Worm (Caenorhabditis elegans) whole organism, midembryonic: ENCODE measurements around the gene ceh-57.
A peak's percentile ranks its signal among the peaks of the same experiment; 100 is the strongest.

Source experiments
- T22C8.4 ChIP-seq: fragments of 200-800 bp; sonication (Bioruptor generic); IDR thresholded peaks from 2 replicates; pipeline ENCODE4 v1.3.6; 2022; ENCODE audit warnings: missing genetic modification characterization, missing compliant biosample characterization
- cog-1 ChIP-seq: sonication (generic microtip); optimal IDR thresholded peaks from 2 replicates; lab custom pipeline; 2016; ENCODE audit warnings: missing genetic modification characterization, missing compliant biosample characterization
- flt-1 ChIP-seq: fragments of 200-800 bp; sonication (Bioruptor generic); IDR thresholded peaks from 2 replicates; pipeline ENCODE4 v1.3.6; 2022; ENCODE audit warnings: missing genetic modification characterization, missing compliant biosample characterization
- klf-2 ChIP-seq: fragments of 200-800 bp; sonication (Bioruptor generic); conservative IDR thresholded peaks from 2 replicates; pipeline ENCODE4 v1.3.6; 2022; ENCODE audit warnings: missing genetic modification reagents, missing genetic modification characterization, missing compliant biosample characterization
- med-1 ChIP-seq: sonication (generic microtip); optimal IDR thresholded peaks from 2 replicates; lab custom pipeline; 2017; ENCODE audit warnings: missing genetic modification characterization, mild to moderate bottlenecking, missing compliant biosample characterization, antibody characterized with exemption, missing genetic modification reagents; ENCODE audit not compliant: insufficient read depth
- ref-1 ChIP-seq: fragments of 200-800 bp; sonication (Bioruptor generic); conservative IDR thresholded peaks from 2 replicates; pipeline ENCODE4 v1.3.6; 2022; ENCODE audit warnings: missing genetic modification reagents, missing genetic modification characterization, missing compliant biosample characterization
- tab-1 ChIP-seq: fragments of 200-800 bp; sonication (Bioruptor generic); IDR thresholded peaks from 2 replicates; pipeline ENCODE4 v1.3.6; 2022; ENCODE audit warnings: missing genetic modification characterization, missing compliant biosample characterization
- ztf-23 ChIP-seq: fragments of 200-800 bp; sonication (Bioruptor generic); IDR thresholded peaks from 2 replicates; pipeline ENCODE4 v1.3.6; 2022; ENCODE audit warnings: missing genetic modification reagents, missing genetic modification characterization, missing compliant biosample characterization
- ztf-29 ChIP-seq: fragments of 200-800 bp; sonication (Bioruptor generic); IDR thresholded peaks from 2 replicates; pipeline ENCODE4 v1.3.6; 2022; ENCODE audit warnings: missing genetic modification reagents, missing genetic modification characterization, missing compliant biosample characterization

ceh-57 gene

ce11 chrII:10390250-10390821, 23.2 kb upstream of the ceh-57 start:
- TF ChIP-seq T22C8.4 (GFP tag; lab: Robert Waterston, UW) (no peak), ref-1 (GFP tag; lab: Robert Waterston, UW) (no peak), cog-1 (tag; lab: Kevin White, UChicago) (no peak), flt-1 (no peak), ztf-23 (no peak), med-1 (no peak), klf-2 (GFP tag; lab: Robert Waterston, UW) (no peak), ztf-29 (GFP tag; lab: Robert Waterston, UW) (no peak), tab-1 (no peak)

ce11 chrII:10389776-10390175, 22.7 kb upstream of the ceh-57 start:
- TF ChIP-seq ztf-29 (GFP tag; lab: Robert Waterston, UW) (no peak), klf-2 (GFP tag; lab: Robert Waterston, UW) (no peak), ref-1 (GFP tag; lab: Robert Waterston, UW) (no peak)

- TF ChIP-seq T22C8.4 (GFP tag; lab: Robert Waterston, UW), result no peak
These were observed 21.9 kb upstream of the ceh-57 start for ce11 chrII:10389038-10389437.

ce11 chrII:10388041-10388706, 21.1 kb upstream of the ceh-57 start:
- peak; percentile 60 for TF ChIP-seq med-1
- peak; percentile 35 for TF ChIP-seq cog-1 (tag; lab: Kevin White, UChicago)
- TF ChIP-seq ztf-29 (GFP tag; lab: Robert Waterston, UW), result no peak
- TF ChIP-seq flt-1, result peak; percentile 77
- no peak for TF ChIP-seq T22C8.4 (GFP tag; lab: Robert Waterston, UW)
- TF ChIP-seq ref-1 (GFP tag; lab: Robert Waterston, UW), result 0 out of 2 replicates have a peak, but pooled peaks have one; percentile 17
- peak; percentile 67; the same call in 1 of the 2 replicates for TF ChIP-seq ztf-23
- TF ChIP-seq klf-2 (GFP tag; lab: Robert Waterston, UW), result 0 out of 2 replicates have a peak, but pooled peaks have one; percentile 30
- peak; percentile 58; the same call in 1 of the 2 replicates for TF ChIP-seq tab-1

- TF ChIP-seq tab-1 (no peak), flt-1 (no peak), ref-1 (GFP tag; lab: Robert Waterston, UW) (no peak), cog-1 (tag; lab: Kevin White, UChicago) (no peak), ztf-23 (no peak), med-1 (no peak), T22C8.4 (GFP tag; lab: Robert Waterston, UW) (no peak), klf-2 (GFP tag; lab: Robert Waterston, UW) (no peak), ztf-29 (GFP tag; lab: Robert Waterston, UW) (no peak)
These were observed 17.7 kb upstream of the ceh-57 start, which contains the start of gene ztf-27 for ce11 chrII:10384680-10385383. ztf-27 (plus strand) TSS chrII:10385333.

- TF ChIP-seq ztf-29 (GFP tag; lab: Robert Waterston, UW) (no peak), T22C8.4 (GFP tag; lab: Robert Waterston, UW) (no peak), cog-1 (tag; lab: Kevin White, UChicago) (peak; percentile 49), ref-1 (GFP tag; lab: Robert Waterston, UW) (no peak), klf-2 (GFP tag; lab: Robert Waterston, UW) (no peak), med-1 (no peak), tab-1 (no peak)
These were observed 15.2 kb upstream of the ceh-57 start for ce11 chrII:10382247-10382646.

- no peak for TF ChIP-seq ztf-29 (GFP tag; lab: Robert Waterston, UW)
- TF ChIP-seq flt-1, result no peak
- TF ChIP-seq ref-1 (GFP tag; lab: Robert Waterston, UW), result no peak
- no peak for TF ChIP-seq tab-1
- TF ChIP-seq ztf-23, result no peak
- no peak for TF ChIP-seq med-1
- no peak for TF ChIP-seq klf-2 (GFP tag; lab: Robert Waterston, UW)
- no peak for TF ChIP-seq T22C8.4 (GFP tag; lab: Robert Waterston, UW)
- no peak for TF ChIP-seq cog-1 (tag; lab: Kevin White, UChicago)
These were observed 12.4 kb upstream of the ceh-57 start for ce11 chrII:10379546-10379945.

ce11 chrII:10377901-10378300, 10.8 kb upstream of the ceh-57 start:
- TF ChIP-seq ref-1 (GFP tag; lab: Robert Waterston, UW) (no peak), ztf-23 (no peak), tab-1 (no peak), T22C8.4 (GFP tag; lab: Robert Waterston, UW) (no peak), ztf-29 (GFP tag; lab: Robert Waterston, UW) (no peak), flt-1 (no peak), klf-2 (GFP tag; lab: Robert Waterston, UW) (no peak), med-1 (no peak), cog-1 (tag; lab: Kevin White, UChicago) (no peak)

ce11 chrII:10374776-10375175, 7.7 kb upstream of the ceh-57 start:
- TF ChIP-seq ztf-29 (GFP tag; lab: Robert Waterston, UW) (no peak), tab-1 (no peak), ref-1 (GFP tag; lab: Robert Waterston, UW) (no peak), med-1 (no peak), klf-2 (GFP tag; lab: Robert Waterston, UW) (no peak), ztf-23 (no peak), T22C8.4 (GFP tag; lab: Robert Waterston, UW) (no peak), flt-1 (no peak), cog-1 (tag; lab: Kevin White, UChicago) (no peak)
